Worm (Caenorhabditis elegans) whole organism, late embryonic: ENCODE measurements around the gene srw-69.

Source experiments
- ama-1 ChIP-seq: fragments of 150-350 bp; optimal IDR thresholded peaks from 2 replicates; lab custom pipeline; 2014
- ceh-31 ChIP-seq: sonication (generic microtip); optimal IDR thresholded peaks from 2 replicates; lab custom pipeline; 2016; ENCODE audit warnings: missing genetic modification characterization, missing compliant biosample characterization
- ceh-6 ChIP-seq: fragments of 200-800 bp; sonication (Bioruptor generic); optimal IDR thresholded peaks from 2 replicates; lab custom pipeline; 2018; ENCODE audit warnings: mild to moderate bottlenecking, missing genetic modification characterization, missing compliant biosample characterization
- hlh-13 ChIP-seq: fragments of 200-800 bp; sonication (Bioruptor generic); optimal IDR thresholded peaks from 2 replicates; lab custom pipeline; 2018; ENCODE audit warnings: mild to moderate bottlenecking, missing genetic modification characterization, missing compliant biosample characterization
- lin-11 ChIP-seq: fragments of 200-800 bp; sonication (Bioruptor generic); optimal IDR thresholded peaks from 2 replicates; lab custom pipeline; 2018; ENCODE audit warnings: mild to moderate bottlenecking, missing genetic modification characterization, missing compliant biosample characterization
- nfya-1 ChIP-seq: sonication (generic microtip); optimal IDR thresholded peaks from 2 replicates; lab custom pipeline; 2017; ENCODE audit warnings: missing genetic modification characterization, mild to moderate bottlenecking, missing compliant biosample characterization, antibody characterized with exemption, moderate library complexity
- nhr-11 ChIP-seq: fragments of 150-350 bp; optimal IDR thresholded peaks from 2 replicates; lab custom pipeline; 2014; ENCODE audit warnings: missing biosample characterization, missing genetic modification characterization
- pag-3 ChIP-seq: sonication (generic microtip); optimal IDR thresholded peaks from 2 replicates; lab custom pipeline; 2016; ENCODE audit warnings: missing compliant biosample characterization, missing genetic modification characterization, borderline replicate concordance
- pqm-1 ChIP-seq: sonication (generic microtip); optimal IDR thresholded peaks from 2 replicates; lab custom pipeline; 2016; ENCODE audit warnings: missing genetic modification characterization, missing compliant biosample characterization
- sox-4 ChIP-seq: sonication (generic microtip); optimal IDR thresholded peaks from 2 replicates; lab custom pipeline; 2017; ENCODE audit warnings: mild to moderate bottlenecking, missing genetic modification characterization, inconsistent platforms, missing compliant biosample characterization

DNA sequence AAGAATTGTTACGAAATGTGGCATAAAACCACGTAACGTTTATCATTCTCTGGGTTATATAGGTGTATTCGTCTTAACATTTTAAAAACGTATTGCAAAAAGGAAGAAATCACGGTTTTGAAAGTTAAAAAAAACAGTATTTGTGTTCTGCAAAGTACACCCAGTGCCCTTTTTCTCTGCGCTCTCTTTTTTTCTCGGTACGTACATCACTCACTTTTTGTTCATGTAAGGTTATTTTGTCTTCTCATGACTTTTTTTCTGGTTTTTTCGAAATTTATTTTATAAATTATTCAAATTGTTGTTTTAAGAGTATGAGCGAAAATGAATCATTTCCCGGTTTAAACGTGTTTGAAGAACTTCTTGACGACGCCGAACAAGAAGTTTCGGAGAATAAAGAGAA, 18.2 kb upstream of the srw-69 start, which contains the start of gene F25E5.5:
- TF ChIP-seq nfya-1, result no peak
- no peak for TF ChIP-seq ceh-6 (GFP tag; lab: Kevin White, UChicago)
- TF ChIP-seq hlh-13, result no peak
- TF ChIP-seq ama-1, result no peak
- no peak for TF ChIP-seq ceh-31 (tag; lab: Kevin White, UChicago)
- no peak for TF ChIP-seq sox-4 (tag; lab: Kevin White, UChicago)
- TF ChIP-seq pag-3 (tag; lab: Kevin White, UChicago), result no peak
- no peak for TF ChIP-seq nhr-11 (tag; lab: Kevin White, UChicago)
- TF ChIP-seq pqm-1 (tag; lab: Kevin White, UChicago), result no peak
- no peak for TF ChIP-seq lin-11 (tag; lab: Kevin White, UChicago)
